Fruit fly (Drosophila melanogaster) whole organism, pupa: ENCODE results near the gene comm3.

Experiments used
- CG10348 ChIP-seq: fragments of 200-800 bp; sonication (Bioruptor generic); IDR thresholded peaks from 2 replicates; pipeline ENCODE4 v1.3.6; 2022; ENCODE audit warnings: missing biosample characterization, missing genetic modification characterization
- CG14655 ChIP-seq: fragments of 200-800 bp; sonication (Bioruptor generic); optimal IDR thresholded peaks from 3 replicates; lab custom pipeline; 2017; ENCODE audit warnings: mild to moderate bottlenecking, missing biosample characterization, missing genetic modification reagents, missing genetic modification characterization
- CG17806 ChIP-seq: fragments of 200-800 bp; sonication (Bioruptor generic); optimal IDR thresholded peaks from 2 replicates; lab custom pipeline; 2018; ENCODE audit warnings: missing biosample characterization, mild to moderate bottlenecking, missing genetic modification characterization, moderate library complexity
- CG4496 ChIP-seq: fragments of 200-800 bp; sonication (Bioruptor generic); IDR thresholded peaks from 3 replicates; pipeline ENCODE4 v1.3.6; 2022; ENCODE audit warnings: missing biosample characterization, missing genetic modification characterization
- CG8301 ChIP-seq: fragments of 200-800 bp; sonication (Bioruptor generic); optimal IDR thresholded peaks from 2 replicates; lab custom pipeline; 2018; ENCODE audit warnings: missing biosample characterization, mild to moderate bottlenecking, missing genetic modification characterization
- CG9948 ChIP-seq: fragments of 200-800 bp; sonication (Bioruptor generic); optimal IDR thresholded peaks from 2 replicates; lab custom pipeline; 2018; ENCODE audit warnings: missing biosample characterization, mild to moderate bottlenecking, missing genetic modification characterization, moderate library complexity
- D1 ChIP-seq: fragments of 200-800 bp; sonication (Bioruptor generic); optimal IDR thresholded peaks from 2 replicates; lab custom pipeline; 2018; ENCODE audit warnings: missing biosample characterization, mild to moderate bottlenecking, missing genetic modification characterization, moderate library complexity
- EcR ChIP-seq: fragments of 200-800 bp; sonication (Bioruptor generic); optimal IDR thresholded peaks from 3 replicates; lab custom pipeline; 2019; ENCODE audit warnings: missing biosample characterization, missing genetic modification characterization, mild to moderate bottlenecking, moderate library complexity, missing genetic modification reagents
- Ets98B ChIP-seq: fragments of 200-800 bp; sonication (Bioruptor generic); IDR thresholded peaks from 2 replicates; pipeline ENCODE4 v1.3.6; 2022; ENCODE audit warnings: missing biosample characterization, missing genetic modification characterization
- Pif1A ChIP-seq: fragments of 200-800 bp; sonication (Bioruptor generic); optimal IDR thresholded peaks from 3 replicates; lab custom pipeline; 2016; ENCODE audit warnings: missing biosample characterization, missing genetic modification characterization
- Pif1B ChIP-seq: fragments of 200-800 bp; sonication (Bioruptor generic); optimal IDR thresholded peaks from 3 replicates; lab custom pipeline; 2016; ENCODE audit warnings: missing biosample characterization, missing genetic modification characterization
- fd96Ca ChIP-seq: fragments of 200-800 bp; sonication (Bioruptor generic); IDR thresholded peaks from 3 replicates; pipeline ENCODE4 v1.3.6; 2022; ENCODE audit warnings: missing biosample characterization, missing genetic modification characterization

DNA sequence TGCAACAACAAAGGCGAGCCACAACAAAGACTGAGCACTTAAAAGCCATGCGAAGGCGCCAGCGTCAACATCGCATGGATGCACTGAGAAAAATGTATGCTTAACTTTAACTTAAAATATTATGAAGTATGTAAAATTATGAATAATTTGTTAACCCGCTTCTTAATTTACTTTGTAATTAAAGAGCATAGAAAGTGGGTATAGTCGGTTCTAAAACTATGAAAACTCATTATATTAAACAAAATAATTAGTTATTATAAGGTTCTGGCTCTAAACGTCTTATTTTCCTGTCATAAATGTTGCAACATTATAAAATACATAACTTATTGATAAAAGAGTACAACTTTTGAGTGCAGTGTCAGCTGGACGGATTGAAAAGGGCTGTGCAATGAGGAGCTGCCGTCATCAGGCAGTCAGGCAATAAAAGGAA, 6.0 kb downstream of the comm3 start:
- TF ChIP-seq fd96Ca (no peak), CG9948 (tag; lab: Kevin White, UChicago) (peak; percentile 47), EcR (GFP tag; lab: Kevin White, UChicago) (no peak), D1 (tag; lab: Kevin White, UChicago) (no peak), Pif1B (no peak), CG17806 (tag; lab: Kevin White, UChicago) (peak; percentile 32), CG14655 (GFP tag; lab: Kevin White, UChicago) (peak; percentile 51), CG8301 (tag; lab: Kevin White, UChicago) (peak; percentile 45), CG4496 (0 out of 3 replicates have a peak, but pooled peaks have one; percentile 21), Ets98B (GFP tag; lab: Robert Waterston, UW) (no peak), Pif1A (GFP tag; lab: Kevin White, UChicago) (peak; percentile 11), CG10348 (GFP tag; lab: Robert Waterston, UW) (no peak)
